Worm (Caenorhabditis elegans) whole organism, L2 larva: ENCODE results near the gene F26D2.14.

Experiments used
- alr-1 ChIP-seq: fragments of 150-350 bp; optimal IDR thresholded peaks from 2 replicates; lab custom pipeline; 2014; ENCODE audit warnings: missing biosample characterization, missing genetic modification characterization
- aly-2 ChIP-seq: fragments of 150-350 bp; optimal IDR thresholded peaks from 2 replicates; lab custom pipeline; 2014; ENCODE audit warnings: missing biosample characterization, missing genetic modification characterization
- ama-1 ChIP-seq: fragments of 150-350 bp; optimal IDR thresholded peaks from 2 replicates; lab custom pipeline; 2018; ENCODE audit warnings: inconsistent platforms
- ceh-16 ChIP-seq: fragments of 150-350 bp; optimal IDR thresholded peaks from 2 replicates; lab custom pipeline; 2014; ENCODE audit warnings: missing biosample characterization, missing genetic modification characterization
- crh-2 ChIP-seq: sonication (generic microtip); optimal IDR thresholded peaks from 2 replicates; lab custom pipeline; 2017; ENCODE audit warnings: missing biosample characterization, missing genetic modification characterization
- dmd-4 ChIP-seq: sonication (generic microtip); optimal IDR thresholded peaks from 2 replicates; lab custom pipeline; 2017; ENCODE audit warnings: missing biosample characterization, missing genetic modification characterization
- fos-1 ChIP-seq: fragments of 150-350 bp; optimal IDR thresholded peaks from 2 replicates; lab custom pipeline; 2014; ENCODE audit warnings: missing biosample characterization, missing genetic modification characterization
- lin-39 ChIP-seq: fragments of 150-350 bp; optimal IDR thresholded peaks from 2 replicates; lab custom pipeline; 2014; ENCODE audit warnings: missing biosample characterization, missing genetic modification reagents, missing genetic modification characterization
- mab-5 ChIP-seq: fragments of 150-350 bp; optimal IDR thresholded peaks from 2 replicates; lab custom pipeline; 2014; ENCODE audit warnings: missing biosample characterization, missing genetic modification characterization
- mbf-1 ChIP-seq: sonication (generic microtip); optimal IDR thresholded peaks from 2 replicates; lab custom pipeline; 2017; ENCODE audit warnings: missing biosample characterization, missing genetic modification characterization
- nhr-12 ChIP-seq: fragments of 150-350 bp; optimal IDR thresholded peaks from 2 replicates; lab custom pipeline; 2014; ENCODE audit warnings: missing biosample characterization, missing genetic modification characterization
- nhr-129 ChIP-seq: fragments of 150-350 bp; optimal IDR thresholded peaks from 2 replicates; lab custom pipeline; 2014; ENCODE audit warnings: missing biosample characterization, missing genetic modification characterization
- nhr-21 ChIP-seq: fragments of 150-350 bp; optimal IDR thresholded peaks from 2 replicates; lab custom pipeline; 2014; ENCODE audit warnings: missing biosample characterization, missing genetic modification characterization
- nhr-77 ChIP-seq: fragments of 150-350 bp; optimal IDR thresholded peaks from 2 replicates; lab custom pipeline; 2014; ENCODE audit warnings: missing biosample characterization, missing genetic modification characterization
- peb-1 ChIP-seq: fragments of 150-350 bp; optimal IDR thresholded peaks from 2 replicates; lab custom pipeline; 2014; ENCODE audit warnings: missing biosample characterization, missing genetic modification characterization
- sem-4 ChIP-seq: fragments of 150-350 bp; optimal IDR thresholded peaks from 2 replicates; lab custom pipeline; 2014; ENCODE audit warnings: missing biosample characterization, missing genetic modification reagents, missing genetic modification characterization
- skn-1 ChIP-seq: sonication (generic microtip); optimal IDR thresholded peaks from 2 replicates; lab custom pipeline; 2017; ENCODE audit warnings: missing biosample characterization, missing genetic modification characterization
- unc-55 ChIP-seq: fragments of 150-350 bp; sonication (generic microtip); optimal IDR thresholded peaks from 3 replicates; lab custom pipeline; 2014; ENCODE audit warnings: missing biosample characterization, missing genetic modification reagents, missing genetic modification characterization
- ztf-1 ChIP-seq: fragments of 200-800 bp; sonication (Bioruptor generic); conservative IDR thresholded peaks from 2 replicates; pipeline ENCODE4 v1.3.6; 2022; ENCODE audit warnings: missing genetic modification characterization, missing compliant biosample characterization
- ztf-11 ChIP-seq: sonication (generic microtip); optimal IDR thresholded peaks from 2 replicates; lab custom pipeline; 2017; ENCODE audit warnings: missing biosample characterization, missing genetic modification characterization

Gene F26D2.14

DNA sequence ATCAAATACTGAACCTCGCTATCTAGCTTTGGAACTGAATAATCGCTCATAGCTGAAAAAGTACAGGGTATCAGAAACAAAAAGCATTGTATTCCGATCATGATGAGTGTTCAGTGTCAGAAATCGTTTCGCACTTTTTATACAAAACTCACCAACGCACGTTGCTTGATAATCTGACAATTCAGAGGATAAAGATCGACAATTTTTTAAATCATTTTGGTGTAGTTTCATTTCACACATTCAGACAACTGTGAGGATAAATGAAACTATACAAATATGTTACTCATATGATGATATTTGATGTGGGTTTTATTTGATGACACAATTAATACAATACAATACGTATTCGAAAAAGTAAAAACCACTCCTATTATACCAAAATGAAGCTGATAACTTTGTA is 47.4 kb downstream of the F26D2.14 start, which contains the start of gene F57E7.2:
Gene F57E7.2, minus strand, starts transcription at position 101 of the 400 bp plus-strand sequence.
- TF ChIP-seq ztf-11 (tag; lab: Kevin White, UChicago) (no peak), nhr-77 (tag; lab: Kevin White, UChicago) (no peak), unc-55 (no peak), mab-5 (tag; lab: Kevin White, UChicago) (no peak), ztf-1 (GFP tag; lab: Robert Waterston, UW) (no peak), lin-39 (no peak), nhr-21 (tag; lab: Kevin White, UChicago) (no peak), peb-1 (tag; lab: Kevin White, UChicago) (no peak), ceh-16 (tag; lab: Kevin White, UChicago) (no peak), mbf-1 (no peak), skn-1 (tag; lab: Kevin White, UChicago) (no peak), sem-4 (tag; lab: Kevin White, UChicago) (no peak), alr-1 (tag; lab: Kevin White, UChicago) (no peak)

DNA sequence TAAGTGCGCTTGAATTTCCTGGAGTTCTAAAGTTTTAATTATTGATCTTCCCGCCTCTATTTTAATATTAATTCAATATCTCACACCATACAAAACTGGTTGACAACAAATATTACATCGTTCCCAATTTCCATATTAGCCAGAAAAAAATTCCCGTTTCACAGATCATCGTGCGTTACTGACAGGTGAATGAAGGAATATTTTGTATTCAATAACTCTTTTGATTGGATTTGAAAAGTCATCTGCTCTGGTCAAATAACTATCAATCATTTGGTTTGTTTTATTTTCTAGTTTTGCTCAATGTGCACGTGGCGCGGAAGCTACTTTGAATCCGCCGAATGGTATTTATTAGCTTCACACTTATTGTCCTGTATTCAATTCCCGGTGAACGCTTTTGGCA is 48.0 kb downstream of the F26D2.14 start, which contains the start of gene srh-139:
Gene srh-139, plus strand, starts transcription at position 301 of the 400 bp plus-strand sequence.
- TF ChIP-seq nhr-12 (tag; lab: Kevin White, UChicago): no peak
- TF ChIP-seq crh-2 (tag; lab: Kevin White, UChicago): no peak
- TF ChIP-seq alr-1 (tag; lab: Kevin White, UChicago): no peak
- TF ChIP-seq fos-1: no peak
- TF ChIP-seq mab-5 (tag; lab: Kevin White, UChicago): no peak
- no peak for TF ChIP-seq dmd-4 (tag; lab: Kevin White, UChicago)
- no peak for TF ChIP-seq nhr-129 (tag; lab: Kevin White, UChicago)
- TF ChIP-seq aly-2: no peak
- no peak for TF ChIP-seq ama-1 (lab: Kevin White, UChicago)
